Fruit fly (Drosophila melanogaster) whole organism, embryonic: ENCODE results near the gene CG32647.

Source experiments
- CG10321 ChIP-seq: fragments of 200-800 bp; sonication (Bioruptor generic); IDR thresholded peaks from 2 replicates; pipeline ENCODE4 v1.3.6; 2022; ENCODE audit warnings: missing biosample characterization, missing genetic modification characterization
- CG11398 ChIP-seq: fragments of 200-800 bp; sonication (Bioruptor generic); optimal IDR thresholded peaks from 2 replicates; lab custom pipeline; 2016; ENCODE audit warnings: missing biosample characterization, missing genetic modification characterization
- CG11560 ChIP-seq: fragments of 200-800 bp; sonication (Bioruptor generic); IDR thresholded peaks from 3 replicates; pipeline ENCODE4 v1.3.6; 2022; ENCODE audit warnings: missing biosample characterization, missing genetic modification characterization
- CG11696 ChIP-seq: fragments of 200-800 bp; sonication (Bioruptor generic); IDR thresholded peaks from 2 replicates; pipeline ENCODE4 v1.3.6; 2022; ENCODE audit warnings: missing biosample characterization, missing genetic modification characterization
- CG1233 ChIP-seq: fragments of 200-800 bp; sonication (Bioruptor generic); optimal IDR thresholded peaks from 4 replicates; lab custom pipeline; 2018; ENCODE audit warnings: missing biosample characterization, mild to moderate bottlenecking, missing genetic modification characterization
- CG13287 ChIP-seq: fragments of 200-800 bp; sonication (Bioruptor generic); IDR thresholded peaks from 2 replicates; pipeline ENCODE4 v1.3.6; 2022; ENCODE audit warnings: missing biosample characterization, missing genetic modification characterization; ENCODE audit not compliant: partially characterized antibody
- CG13424 ChIP-seq: fragments of 200-800 bp; sonication (Bioruptor generic); optimal IDR thresholded peaks from 2 replicates; lab custom pipeline; 2019; ENCODE audit warnings: missing biosample characterization, mild to moderate bottlenecking, missing genetic modification characterization, moderate library complexity
- CG13624 ChIP-seq: fragments of 200-800 bp; sonication (Bioruptor generic); optimal IDR thresholded peaks from 2 replicates; lab custom pipeline; 2016; ENCODE audit warnings: missing biosample characterization, missing genetic modification characterization
- CG15514 ChIP-seq: fragments of 200-800 bp; sonication (Bioruptor generic); optimal IDR thresholded peaks from 3 replicates; lab custom pipeline; 2017; ENCODE audit warnings: missing biosample characterization, missing genetic modification characterization, mild to moderate bottlenecking, moderate library complexity, missing genetic modification reagents
- CG15601 ChIP-seq: fragments of 200-800 bp; sonication (Bioruptor generic); optimal IDR thresholded peaks from 3 replicates; lab custom pipeline; 2019; ENCODE audit warnings: missing biosample characterization, mild to moderate bottlenecking, missing genetic modification characterization, moderate library complexity
- CG17612 ChIP-seq: fragments of 200-800 bp; sonication (Bioruptor generic); IDR thresholded peaks from 2 replicates; pipeline ENCODE4 v1.3.6; 2022; ENCODE audit warnings: missing biosample characterization, missing genetic modification characterization
- CG17802 ChIP-seq: fragments of 200-800 bp; sonication (Bioruptor generic); optimal IDR thresholded peaks from 2 replicates; lab custom pipeline; 2018; ENCODE audit warnings: missing biosample characterization, mild to moderate bottlenecking, missing genetic modification characterization, moderate library complexity
- CG18764 ChIP-seq: fragments of 200-800 bp; sonication (Bioruptor generic); optimal IDR thresholded peaks from 3 replicates; lab custom pipeline; 2016; ENCODE audit warnings: missing biosample characterization, missing genetic modification characterization
- CG2129 ChIP-seq: fragments of 200-800 bp; sonication (Bioruptor generic); IDR thresholded peaks from 2 replicates; pipeline ENCODE4 v1.3.6; 2022; ENCODE audit warnings: missing biosample characterization, missing genetic modification characterization; ENCODE audit not compliant: partially characterized antibody
- CG30020 ChIP-seq: fragments of 200-800 bp; optimal IDR thresholded peaks from 2 replicates; lab custom pipeline; 2019; ENCODE audit warnings: missing biosample characterization, mild to moderate bottlenecking, missing genetic modification characterization, moderate library complexity
- CG31388 ChIP-seq: fragments of 200-800 bp; sonication (Bioruptor generic); optimal IDR thresholded peaks from 2 replicates; lab custom pipeline; 2016; ENCODE audit warnings: missing biosample characterization, missing genetic modification characterization
- CG5953 ChIP-seq: fragments of 200-800 bp; sonication (Bioruptor generic); IDR thresholded peaks from 2 replicates; pipeline ENCODE4 v1.3.6; 2022; ENCODE audit warnings: missing biosample characterization, missing genetic modification characterization
- CoRest ChIP-seq: fragments of 200-800 bp; sonication (Bioruptor generic); optimal IDR thresholded peaks from 3 replicates; lab custom pipeline; 2018; ENCODE audit warnings: missing biosample characterization, mild to moderate bottlenecking, missing genetic modification characterization, moderate library complexity
- Dbx ChIP-seq: fragments of 200-800 bp; sonication (Bioruptor generic); IDR thresholded peaks from 3 replicates; pipeline ENCODE4 v1.3.6; 2022; ENCODE audit warnings: missing biosample characterization, missing genetic modification characterization
- Elba2 ChIP-seq: fragments of 200-800 bp; sonication (Bioruptor generic); optimal IDR thresholded peaks from 3 replicates; lab custom pipeline; 2016; ENCODE audit warnings: missing biosample characterization, missing genetic modification characterization
- H15 ChIP-seq: fragments of 200-800 bp; sonication (Bioruptor generic); IDR thresholded peaks from 3 replicates; pipeline ENCODE4 v1.3.6; 2022; ENCODE audit warnings: missing biosample characterization, missing genetic modification characterization
- HLH4C ChIP-seq: fragments of 200-800 bp; sonication (Bioruptor generic); IDR thresholded peaks from 3 replicates; pipeline ENCODE4 v1.3.6; 2022; ENCODE audit warnings: missing biosample characterization, missing genetic modification characterization; ENCODE audit not compliant: partially characterized antibody
- HLHmδ ChIP-seq: fragments of 200-800 bp; sonication (Bioruptor generic); optimal IDR thresholded peaks from 2 replicates; lab custom pipeline; 2018; ENCODE audit warnings: missing biosample characterization, mild to moderate bottlenecking, missing genetic modification characterization, moderate library complexity
- Hmx ChIP-seq: fragments of 200-800 bp; sonication (Bioruptor generic); optimal IDR thresholded peaks from 2 replicates; lab custom pipeline; 2016; ENCODE audit warnings: missing biosample characterization, missing genetic modification characterization
- Hr51 ChIP-seq, 2 experiments: fragments of 200-800 bp; sonication (Bioruptor generic); optimal IDR thresholded peaks; 2 replicates in 1 of 2; 3 replicates in 1 of 2; lab custom pipeline; 2016 to 2018; ENCODE audit warnings: missing biosample characterization in 2 of 2, missing genetic modification characterization in 2 of 2, mild to moderate bottlenecking in 1 of 2, moderate library complexity in 1 of 2
- MTF-1 ChIP-seq: fragments of 200-800 bp; sonication (Bioruptor generic); optimal IDR thresholded peaks from 2 replicates; lab custom pipeline; 2018; ENCODE audit warnings: missing biosample characterization, mild to moderate bottlenecking, missing genetic modification characterization, borderline replicate concordance
- Mad ChIP-seq: fragments of 200-800 bp; sonication (Bioruptor generic); optimal IDR thresholded peaks from 2 replicates; lab custom pipeline; 2016; ENCODE audit warnings: missing biosample characterization, missing genetic modification characterization
- NK7.1 ChIP-seq: fragments of 200-800 bp; sonication (Bioruptor generic); optimal IDR thresholded peaks from 3 replicates; lab custom pipeline; 2016; ENCODE audit warnings: missing biosample characterization, missing genetic modification characterization
- Scr ChIP-seq: fragments of 200-800 bp; sonication (Bioruptor generic); IDR thresholded peaks from 2 replicates; pipeline ENCODE4 v1.3.6; 2022; ENCODE audit warnings: missing biosample characterization, missing genetic modification characterization; ENCODE audit not compliant: partially characterized antibody
- Tbp ChIP-seq: fragments of >200 bp; optimal IDR thresholded peaks from 2 replicates; lab custom pipeline; 2018; ENCODE audit warnings: missing biosample characterization, missing genetic modification characterization
- az2 ChIP-seq: fragments of 200-800 bp; sonication (Bioruptor generic); optimal IDR thresholded peaks from 3 replicates; lab custom pipeline; 2016; ENCODE audit warnings: missing biosample characterization, missing genetic modification characterization
- cas ChIP-seq: fragments of 200-800 bp; sonication (Bioruptor generic); IDR thresholded peaks from 2 replicates; pipeline ENCODE4 v1.3.6; 2022; ENCODE audit warnings: missing biosample characterization, missing genetic modification characterization
- cato ChIP-seq: fragments of 200-800 bp; sonication (Bioruptor generic); optimal IDR thresholded peaks from 2 replicates; lab custom pipeline; 2016; ENCODE audit warnings: missing biosample characterization, missing genetic modification characterization, borderline replicate concordance
- fd64A ChIP-seq: fragments of 200-800 bp; sonication (Bioruptor generic); optimal IDR thresholded peaks from 3 replicates; lab custom pipeline; 2018; ENCODE audit warnings: missing biosample characterization, mild to moderate bottlenecking, missing genetic modification characterization
- gcm ChIP-seq: fragments of 200-800 bp; sonication (Bioruptor generic); optimal IDR thresholded peaks from 2 replicates; lab custom pipeline; 2019; ENCODE audit warnings: missing biosample characterization, mild to moderate bottlenecking, missing genetic modification characterization, moderate library complexity
- gfzf ChIP-seq: fragments of 200-800 bp; sonication (Bioruptor generic); optimal IDR thresholded peaks from 2 replicates; lab custom pipeline; 2016; ENCODE audit warnings: missing biosample characterization, mild to moderate bottlenecking, missing genetic modification characterization, moderate library complexity
- ham ChIP-seq: fragments of 200-800 bp; sonication (Bioruptor generic); IDR thresholded peaks from 2 replicates; pipeline ENCODE4 v1.3.6; 2022; ENCODE audit warnings: missing biosample characterization, missing genetic modification characterization
- jing ChIP-seq: fragments of 200-800 bp; sonication (Bioruptor generic); optimal IDR thresholded peaks from 2 replicates; lab custom pipeline; 2018; ENCODE audit warnings: missing biosample characterization, mild to moderate bottlenecking, missing genetic modification characterization
- knrl ChIP-seq: fragments of 200-800 bp; sonication (Bioruptor generic); IDR thresholded peaks from 3 replicates; pipeline ENCODE4 v1.3.6; 2022; ENCODE audit warnings: missing biosample characterization, missing genetic modification characterization; ENCODE audit not compliant: partially characterized antibody
- mam ChIP-seq: fragments of 200-800 bp; sonication (Bioruptor generic); optimal IDR thresholded peaks from 3 replicates; lab custom pipeline; 2016; ENCODE audit warnings: missing biosample characterization, missing genetic modification characterization
- nerfin-1 ChIP-seq: fragments of 200-800 bp; sonication (Bioruptor generic); optimal IDR thresholded peaks from 3 replicates; lab custom pipeline; 2019; ENCODE audit warnings: missing biosample characterization, mild to moderate bottlenecking, missing genetic modification characterization, moderate library complexity
- org-1 ChIP-seq: fragments of 200-800 bp; sonication (Bioruptor generic); optimal IDR thresholded peaks from 2 replicates; lab custom pipeline; 2017; ENCODE audit warnings: missing biosample characterization, missing genetic modification characterization
- pan ChIP-seq, 4 experiments: fragments of >200 bp in 3 of 4; fragments of 200-800 bp in 1 of 4; sonication (Bioruptor generic) in 1 of 4; optimal IDR thresholded peaks in 3 of 4; IDR thresholded peaks in 1 of 4; 2 replicates each; pipeline versions ENCODE4 v1.3.6 to Lab custom; 2017 to 2022; ENCODE audit warnings: missing biosample characterization in 2 of 4, missing genetic modification characterization in 2 of 4, mixed read lengths in 1 of 4
- sd ChIP-seq: fragments of 200-800 bp; sonication (Bioruptor generic); optimal IDR thresholded peaks from 3 replicates; lab custom pipeline; 2018; ENCODE audit warnings: missing biosample characterization, mild to moderate bottlenecking, missing genetic modification characterization, moderate library complexity
- ttk ChIP-seq: fragments of 200-800 bp; sonication (Bioruptor generic); IDR thresholded peaks from 2 replicates; pipeline ENCODE4 v2.1.2; 2022; ENCODE audit warnings: missing biosample characterization, missing genetic modification characterization
- twi ChIP-seq: fragments of 200-800 bp; optimal IDR thresholded peaks from 2 replicates; lab custom pipeline; 2019; ENCODE audit warnings: missing biosample characterization, mild to moderate bottlenecking, missing genetic modification characterization, moderate library complexity

The CG32647 gene

dm6 chrX:12735478-12736428 is 49.0 kb downstream of the CG32647 start (continued):
- TF ChIP-seq gcm (GFP tag; lab: Kevin White, UChicago) = peak; percentile 85
- peak; percentile 88 for TF ChIP-seq CG13624
- peak; percentile 92 for TF ChIP-seq mam (GFP tag; lab: Kevin White, UChicago)
- no peak for TF ChIP-seq HLH4C
- TF ChIP-seq az2 = peak; percentile 94
- peak; percentile 68; the same call in 1 of the 2 replicates for TF ChIP-seq ttk
- peak; percentile 57 for TF ChIP-seq CG11398 (GFP tag; lab: Kevin White, UChicago)
- TF ChIP-seq cas (GFP tag; lab: Robert Waterston, UW) = 0 out of 2 replicates have a peak, but pooled peaks have one; percentile 5
- TF ChIP-seq cato (GFP tag; lab: Kevin White, UChicago) = peak; percentile 94
- no peak for TF ChIP-seq Scr (GFP tag; lab: Robert Waterston, UW)
- TF ChIP-seq CG2129 (GFP tag; lab: Robert Waterston, UW) = no peak
- TF ChIP-seq CG17802 (tag; lab: Kevin White, UChicago) = peak; percentile 67
- TF ChIP-seq Dbx (GFP tag; lab: Robert Waterston, UW) = peak; percentile 67
- peak; percentile 87 for TF ChIP-seq nerfin-1 (tag; lab: Kevin White, UChicago)
- TF ChIP-seq CG17612 (GFP tag; lab: Robert Waterston, UW) = peak; percentile 51; the same call in 1 of the 2 replicates
- peak; percentile 97 for TF ChIP-seq CG11696
- peak; percentile 64 for TF ChIP-seq sd (tag; lab: Kevin White, UChicago)
- peak; percentile 96 for TF ChIP-seq CG1233 (GFP tag; lab: Kevin White, UChicago)
- no peak for TF ChIP-seq gfzf (GFP tag; lab: Kevin White, UChicago)
- TF ChIP-seq H15 = peak; percentile 78
- TF ChIP-seq ham (GFP tag; lab: Robert Waterston, UW) = peak; percentile 54; the same call in 1 of the 2 replicates
- peak; percentile 97 for TF ChIP-seq CG13424
- TF ChIP-seq Hmx (GFP tag; lab: Kevin White, UChicago) = peak; percentile 90
- no peak for TF ChIP-seq knrl (GFP tag; lab: Robert Waterston, UW)
- peak; percentile 47 for TF ChIP-seq MTF-1 (GFP tag; lab: Kevin White, UChicago)
- peak; percentile 38 for TF ChIP-seq Elba2 (GFP tag; lab: Kevin White, UChicago)
- TF ChIP-seq Mad (GFP tag; lab: Kevin White, UChicago) = peak; percentile 82
- peak; percentile 91 for TF ChIP-seq NK7.1 (GFP tag; lab: Kevin White, UChicago)
- TF ChIP-seq CG5953 (GFP tag; lab: Robert Waterston, UW) = 0 out of 2 replicates have a peak, but pooled peaks have one; percentile 41
- TF ChIP-seq CG10321 = peak; percentile 75
- TF ChIP-seq CG13287 (GFP tag; lab: Robert Waterston, UW) = no peak
- TF ChIP-seq twi (tag; lab: Kevin White, UChicago) = peak; percentile 86
- TF ChIP-seq org-1 (GFP tag; lab: Kevin White, UChicago) = peak; percentile 97
- peak; percentile 56 for TF ChIP-seq CG15514 (GFP tag; lab: Kevin White, UChicago)
- peak; percentile 79 for TF ChIP-seq CG30020 (tag; lab: Kevin White, UChicago)
- no peak for TF ChIP-seq pan (optimal IDR thresholded peaks at IDR 0.05; lab: Kevin White, UChicago)
- peak in 1 of 2 experiments; percentile 86 for TF ChIP-seq pan (GFP tag; optimal IDR thresholded peaks at IDR 0.05 in 1 of 2, IDR thresholded peaks at IDR 0.05 in 1 of 2)
- peak; percentile 87 for TF ChIP-seq CG18764 (GFP tag; lab: Kevin White, UChicago)
- no peak for TF ChIP-seq HLHmδ (GFP tag; lab: Kevin White, UChicago)
- no peak for TF ChIP-seq Tbp (GFP tag; lab: Kevin White, UChicago)
- peak; percentile 88 for TF ChIP-seq CG15601 (tag; lab: Kevin White, UChicago)
- peak; percentile 90 for TF ChIP-seq jing (GFP tag; lab: Kevin White, UChicago)
- peak; percentile 80 for TF ChIP-seq fd64A (GFP tag; lab: Kevin White, UChicago)
- peak; percentile 98 for TF ChIP-seq CoRest (tag; lab: Kevin White, UChicago)
- no peak; the same call in 2 of the 3 replicates for TF ChIP-seq CG11560 (tag; lab: Robert Waterston, UW)
- TF ChIP-seq Hr51 (GFP tag; optimal IDR thresholded peaks at IDR 0.05; lab: Kevin White, UChicago) = peak; percentile 87 to 95
- peak; percentile 85 for TF ChIP-seq CG31388
